In genomic region chrX:12595100-12595609, dm6 we compare ENCODE assay signal across 4 fruit fly cellular contexts.
TF ChIP-seq lines count a peak whose summit lies in the region.

No protein-coding gene starts in this region.

- TF ChIP-seq CTCF in whole organism, embryonic (GFP tag; optimal IDR thresholded peaks at IDR 0.05; lab: Kevin White, UChicago), result no peak

TF ChIP-seq in whole organism, 6 proteins besides CTCF, POLR2A, EP300 and RAD21:
- peak; percentile 30 for TF ChIP-seq Dll (optimal IDR thresholded peaks at IDR 0.05; lab: Kevin White, UChicago)
- no peak for TF ChIP-seq pan (optimal IDR thresholded peaks at IDR 0.05; lab: Kevin White, UChicago)
- no peak for TF ChIP-seq CG8478 (optimal IDR thresholded peaks at IDR 0.05; lab: Kevin White, UChicago)

TF ChIP-seq in whole organism, adult, 20 proteins besides CTCF, POLR2A, EP300 and RAD21:
- TF ChIP-seq Crg-1 (GFP tag; optimal IDR thresholded peaks at IDR 0.05; lab: Kevin White, UChicago), result no peak
- peak; percentile 62 for TF ChIP-seq Mnt (GFP tag; optimal IDR thresholded peaks at IDR 0.05; lab: Kevin White, UChicago)

TF ChIP-seq in whole organism, embryonic, 481 proteins besides CTCF, POLR2A, EP300 and RAD21:
- TF ChIP-seq MESR4 (GFP tag; optimal IDR thresholded peaks at IDR 0.05; lab: Kevin White, UChicago) (peak; percentile 78), kah (GFP tag; optimal IDR thresholded peaks at IDR 0.05; lab: Kevin White, UChicago) (peak; percentile 40), CG10209 (GFP tag; optimal IDR thresholded peaks at IDR 0.05; lab: Kevin White, UChicago) (no peak), CG8290 (GFP tag; optimal IDR thresholded peaks at IDR 0.05; lab: Kevin White, UChicago) (no peak), CG8290 (tag; optimal IDR thresholded peaks at IDR 0.05; lab: Kevin White, UChicago) (peak in 1 of 2 experiments; percentile 26), Dbx (GFP tag; IDR thresholded peaks at IDR 0.05; lab: Robert Waterston, UW) (no peak), MBD-R2 (GFP tag; IDR thresholded peaks at IDR 0.05; lab: Robert Waterston, UW) (peak; percentile 40), ci (GFP tag; IDR thresholded peaks at IDR 0.05; lab: Robert Waterston, UW) (0 out of 3 replicates have a peak, but pooled peaks have one; percentile 37), CG12236 (GFP tag; optimal IDR thresholded peaks at IDR 0.05; lab: Kevin White, UChicago) (no peak), Med (GFP tag; lab: Kevin White, UChicago) (peak; percentile 65), en (GFP tag; optimal IDR thresholded peaks at IDR 0.05; lab: Kevin White, UChicago) (no peak), pzg (GFP tag; optimal IDR thresholded peaks at IDR 0.05; lab: Kevin White, UChicago) (peak; percentile 21), sr (GFP tag; IDR thresholded peaks at IDR 0.05; lab: Robert Waterston, UW) (peak; percentile 93), crol (GFP tag; IDR thresholded peaks at IDR 0.05; lab: Robert Waterston, UW) (peak; percentile 88), Bgb (GFP tag; IDR thresholded peaks at IDR 0.05; lab: Robert Waterston, UW; ENCODE audit: partially characterized antibody) (peak; percentile 16; the same call in 1 of the 2 replicates), CG3065 (GFP tag; optimal IDR thresholded peaks at IDR 0.05; lab: Kevin White, UChicago) (peak; percentile 14), CG42726 (GFP tag; IDR thresholded peaks at IDR 0.05; lab: Robert Waterston, UW; ENCODE audit: partially characterized antibody) (peak; percentile 24; the same call in 1 of the 2 replicates), Taf1 (GFP tag; IDR thresholded peaks at IDR 0.05; lab: Robert Waterston, UW) (no peak), CG34224 (GFP tag; IDR thresholded peaks at IDR 0.05; lab: Robert Waterston, UW; ENCODE audit: partially characterized antibody) (peak; percentile 36; the same call in 1 of the 3 replicates), CG4617 (GFP tag; optimal IDR thresholded peaks at IDR 0.05; lab: Kevin White, UChicago; ENCODE audit: borderline replicate concordance) (peak; percentile 26), Pdp1 (GFP tag; optimal IDR thresholded peaks at IDR 0.05; lab: Kevin White, UChicago) (peak in 1 of 2 experiments; percentile 98), Scr (GFP tag; IDR thresholded peaks at IDR 0.05; lab: Robert Waterston, UW; ENCODE audit: partially characterized antibody) (no peak)

TF ChIP-seq in whole organism, prepupa, 60 proteins besides CTCF, POLR2A, EP300 and RAD21:
- TF ChIP-seq dsx (GFP tag; optimal IDR thresholded peaks at IDR 0.05; lab: Kevin White, UChicago; ENCODE audit: poor library complexity, severe bottlenecking), result no peak
- no peak for TF ChIP-seq Ets96B (tag; optimal IDR thresholded peaks at IDR 0.05; lab: Kevin White, UChicago)
- no peak for TF ChIP-seq CG10669 (GFP tag; optimal IDR thresholded peaks at IDR 0.05; lab: Kevin White, UChicago)
- TF ChIP-seq vri (GFP tag; optimal IDR thresholded peaks at IDR 0.05; lab: Kevin White, UChicago), result peak; percentile 97
